Worm (Caenorhabditis elegans) whole organism, L2 larva: Measurements from ENCODE around the gene srgp-1.

Experiments
- C34F6.9 ChIP-seq: fragments of 150-350 bp; optimal IDR thresholded peaks from 2 replicates; lab custom pipeline; 2014; ENCODE audit warnings: missing biosample characterization, missing genetic modification characterization
- F13H6.1 ChIP-seq: sonication (generic microtip); optimal IDR thresholded peaks from 2 replicates; lab custom pipeline; 2016; ENCODE audit warnings: missing genetic modification characterization, missing compliant biosample characterization
- Y55F3AM.14 ChIP-seq: fragments of 200-800 bp; sonication (Bioruptor generic); optimal IDR thresholded peaks from 2 replicates; lab custom pipeline; 2018; ENCODE audit warnings: mild to moderate bottlenecking, missing genetic modification characterization, missing compliant biosample characterization
- ama-1 ChIP-seq: fragments of 150-350 bp; optimal IDR thresholded peaks from 2 replicates; lab custom pipeline; 2018; ENCODE audit warnings: inconsistent platforms
- blmp-1 ChIP-seq: sonication (generic microtip); optimal IDR thresholded peaks from 2 replicates; lab custom pipeline; 2017; ENCODE audit warnings: missing genetic modification characterization, mild to moderate bottlenecking, missing compliant biosample characterization, antibody characterized with exemption, moderate library complexity; ENCODE audit not compliant: insufficient read depth
- ceh-16 ChIP-seq: fragments of 150-350 bp; optimal IDR thresholded peaks from 2 replicates; lab custom pipeline; 2014; ENCODE audit warnings: missing biosample characterization, missing genetic modification characterization
- ceh-82 ChIP-seq: fragments of 150-350 bp; optimal IDR thresholded peaks from 2 replicates; lab custom pipeline; 2014; ENCODE audit warnings: missing biosample characterization, missing genetic modification characterization
- crh-2 ChIP-seq: sonication (generic microtip); optimal IDR thresholded peaks from 2 replicates; lab custom pipeline; 2017; ENCODE audit warnings: missing biosample characterization, missing genetic modification characterization
- egl-27 ChIP-seq: sonication (generic microtip); optimal IDR thresholded peaks from 3 replicates; lab custom pipeline; 2017; ENCODE audit warnings: missing biosample characterization, missing genetic modification reagents, missing genetic modification characterization
- elt-1 ChIP-seq: fragments of 150-350 bp; optimal IDR thresholded peaks from 2 replicates; lab custom pipeline; 2014; ENCODE audit warnings: missing biosample characterization, missing genetic modification characterization
- fos-1 ChIP-seq: fragments of 150-350 bp; optimal IDR thresholded peaks from 2 replicates; lab custom pipeline; 2014; ENCODE audit warnings: missing biosample characterization, missing genetic modification characterization
- lin-13 ChIP-seq: fragments of 150-350 bp; optimal IDR thresholded peaks from 2 replicates; lab custom pipeline; 2014; ENCODE audit warnings: missing biosample characterization, missing genetic modification reagents, missing genetic modification characterization
- lsy-2 ChIP-seq, 2 experiments: fragments of 150-350 bp in 1 of 2; sonication (generic microtip) in 1 of 2; optimal IDR thresholded peaks; 2 replicates each; lab custom pipeline; 2014 to 2017; ENCODE audit warnings: missing biosample characterization in 2 of 2, missing genetic modification characterization in 2 of 2
- mab-5 ChIP-seq: fragments of 150-350 bp; optimal IDR thresholded peaks from 2 replicates; lab custom pipeline; 2014; ENCODE audit warnings: missing biosample characterization, missing genetic modification characterization
- mbf-1 ChIP-seq: sonication (generic microtip); optimal IDR thresholded peaks from 2 replicates; lab custom pipeline; 2017; ENCODE audit warnings: missing biosample characterization, missing genetic modification characterization
- mdl-1 ChIP-seq, 2 experiments: fragments of 150-350 bp in 1 of 2; sonication (generic microtip) in 1 of 2; optimal IDR thresholded peaks; 2 replicates each; lab custom pipeline; 2017; ENCODE audit warnings: missing biosample characterization in 2 of 2, missing genetic modification characterization in 2 of 2
- nhr-10 ChIP-seq: sonication (generic microtip); optimal IDR thresholded peaks from 2 replicates; lab custom pipeline; 2017; ENCODE audit warnings: missing biosample characterization, missing genetic modification characterization
- nhr-11 ChIP-seq: fragments of 150-350 bp; optimal IDR thresholded peaks from 2 replicates; lab custom pipeline; 2014; ENCODE audit warnings: missing biosample characterization, missing genetic modification characterization
- nhr-129 ChIP-seq: fragments of 150-350 bp; optimal IDR thresholded peaks from 2 replicates; lab custom pipeline; 2014; ENCODE audit warnings: missing biosample characterization, missing genetic modification characterization
- nhr-21 ChIP-seq: fragments of 150-350 bp; optimal IDR thresholded peaks from 2 replicates; lab custom pipeline; 2014; ENCODE audit warnings: missing biosample characterization, missing genetic modification characterization
- nhr-237 ChIP-seq: fragments of 150-350 bp; optimal IDR thresholded peaks from 2 replicates; lab custom pipeline; 2014; ENCODE audit warnings: missing biosample characterization, missing genetic modification characterization
- nhr-25 ChIP-seq: fragments of 150-350 bp; sonication (generic microtip); optimal IDR thresholded peaks from 3 replicates; lab custom pipeline; 2014; ENCODE audit warnings: missing biosample characterization, missing genetic modification characterization
- nhr-77 ChIP-seq: fragments of 150-350 bp; optimal IDR thresholded peaks from 2 replicates; lab custom pipeline; 2014; ENCODE audit warnings: missing biosample characterization, missing genetic modification characterization
- peb-1 ChIP-seq: fragments of 150-350 bp; optimal IDR thresholded peaks from 2 replicates; lab custom pipeline; 2014; ENCODE audit warnings: missing biosample characterization, missing genetic modification characterization
- sem-4 ChIP-seq: fragments of 150-350 bp; optimal IDR thresholded peaks from 2 replicates; lab custom pipeline; 2014; ENCODE audit warnings: missing biosample characterization, missing genetic modification reagents, missing genetic modification characterization
- skn-1 ChIP-seq: sonication (generic microtip); optimal IDR thresholded peaks from 2 replicates; lab custom pipeline; 2017; ENCODE audit warnings: missing biosample characterization, missing genetic modification characterization
- sma-3 ChIP-seq: sonication (generic microtip); optimal IDR thresholded peaks from 2 replicates; lab custom pipeline; 2016; ENCODE audit warnings: missing genetic modification reagents, missing genetic modification characterization, missing compliant biosample characterization
- sma-9 ChIP-seq, 2 experiments: fragments of 150-350 bp in 1 of 2; sonication (generic microtip) in 1 of 2; optimal IDR thresholded peaks; 2 replicates each; lab custom pipeline; 2014 to 2016; ENCODE audit warnings: missing genetic modification characterization in 2 of 2, mild to moderate bottlenecking in 1 of 2, missing biosample characterization in 1 of 2, missing compliant biosample characterization in 1 of 2, missing genetic modification reagents in 1 of 2, moderate library complexity in 1 of 2
- unc-55 ChIP-seq: fragments of 150-350 bp; sonication (generic microtip); optimal IDR thresholded peaks from 3 replicates; lab custom pipeline; 2014; ENCODE audit warnings: missing biosample characterization, missing genetic modification reagents, missing genetic modification characterization
- zag-1 ChIP-seq: fragments of 150-350 bp; optimal IDR thresholded peaks from 2 replicates; lab custom pipeline; 2014; ENCODE audit warnings: missing biosample characterization, missing genetic modification characterization
- ztf-1 ChIP-seq: fragments of 200-800 bp; sonication (Bioruptor generic); conservative IDR thresholded peaks from 2 replicates; pipeline ENCODE4 v1.3.6; 2022; ENCODE audit warnings: missing genetic modification characterization, missing compliant biosample characterization

Gene srgp-1

DNA sequence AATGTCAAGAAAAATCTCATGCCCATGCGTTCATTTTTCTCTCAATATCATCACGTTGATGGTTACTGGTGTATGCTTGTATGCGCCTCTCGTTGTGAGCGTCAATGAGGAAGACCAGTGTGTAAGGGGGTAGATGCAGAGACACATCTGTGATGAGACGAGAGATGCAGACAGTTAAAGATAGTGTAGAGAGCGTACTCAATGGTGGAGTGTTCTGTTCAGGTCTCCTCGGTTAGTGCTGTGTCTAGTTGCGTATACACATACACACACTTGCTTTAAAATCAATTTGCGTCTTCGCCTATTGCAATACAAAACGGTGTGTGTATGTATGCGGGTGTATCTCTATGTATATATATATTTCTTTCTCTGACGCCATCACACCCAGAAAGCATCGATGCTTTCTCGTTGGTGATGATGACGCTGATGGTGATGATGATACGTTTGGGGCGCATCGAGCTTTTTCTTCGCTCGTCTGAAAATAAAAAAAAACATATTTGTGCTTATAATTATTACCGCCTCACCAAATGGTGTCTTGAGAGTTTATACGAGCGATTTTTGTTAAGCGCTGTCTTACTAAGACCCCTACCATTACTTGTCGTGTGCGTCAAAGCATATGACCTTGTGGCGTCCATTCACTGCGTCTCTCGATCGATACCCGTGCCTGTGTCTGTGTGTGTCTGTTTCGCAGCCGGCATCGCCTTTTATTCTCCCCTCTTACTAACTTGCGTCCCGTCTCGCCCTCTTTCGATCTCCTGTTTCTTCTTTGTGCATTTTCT is 23.3 kb downstream of the srgp-1 start, which contains the start of gene F40F11.3 (continued):
- TF ChIP-seq Y55F3AM.14 (GFP tag; lab: Kevin White, UChicago) = no peak
- no peak for TF ChIP-seq nhr-237 (tag; lab: Kevin White, UChicago)
- TF ChIP-seq ceh-82 = no peak
- TF ChIP-seq mbf-1 = no peak
- no peak for TF ChIP-seq nhr-11 (tag; lab: Kevin White, UChicago)
- TF ChIP-seq C34F6.9 (tag; lab: Kevin White, UChicago) = peak; percentile 88
- peak; percentile 84 for TF ChIP-seq unc-55 (GFP tag; lab: Kevin White, UChicago)
- peak; percentile 98 for TF ChIP-seq nhr-129 (tag; lab: Kevin White, UChicago)
- TF ChIP-seq peb-1 = no peak
- TF ChIP-seq ama-1 (lab: Kevin White, UChicago) = no peak
- TF ChIP-seq nhr-10 (tag; lab: Kevin White, UChicago) = peak; percentile 36
- peak; percentile 51 for TF ChIP-seq egl-27 (tag; lab: Kevin White, UChicago)
- peak; percentile 93 for TF ChIP-seq sma-9 (GFP tag; optimal IDR thresholded peaks at IDR 0.05; lab: Kevin White, UChicago)
- TF ChIP-seq sma-9 (tag; optimal IDR thresholded peaks at IDR 0.05; lab: Kevin White, UChicago) = no peak
- TF ChIP-seq crh-2 = peak; percentile 91
- peak; percentile 71 for TF ChIP-seq ceh-16 (tag; lab: Kevin White, UChicago)
- TF ChIP-seq skn-1 (tag; lab: Kevin White, UChicago) = peak; percentile 76
- 0 out of 2 replicates have a peak, but pooled peaks have one; percentile 16 for TF ChIP-seq ztf-1 (GFP tag; lab: Robert Waterston, UW)
- peak; percentile 85 for TF ChIP-seq nhr-25 (tag; lab: Kevin White, UChicago)
- TF ChIP-seq fos-1 (tag; lab: Kevin White, UChicago) = peak; percentile 88
- peak; percentile 95 for TF ChIP-seq F13H6.1 (tag; lab: Kevin White, UChicago)

DNA sequence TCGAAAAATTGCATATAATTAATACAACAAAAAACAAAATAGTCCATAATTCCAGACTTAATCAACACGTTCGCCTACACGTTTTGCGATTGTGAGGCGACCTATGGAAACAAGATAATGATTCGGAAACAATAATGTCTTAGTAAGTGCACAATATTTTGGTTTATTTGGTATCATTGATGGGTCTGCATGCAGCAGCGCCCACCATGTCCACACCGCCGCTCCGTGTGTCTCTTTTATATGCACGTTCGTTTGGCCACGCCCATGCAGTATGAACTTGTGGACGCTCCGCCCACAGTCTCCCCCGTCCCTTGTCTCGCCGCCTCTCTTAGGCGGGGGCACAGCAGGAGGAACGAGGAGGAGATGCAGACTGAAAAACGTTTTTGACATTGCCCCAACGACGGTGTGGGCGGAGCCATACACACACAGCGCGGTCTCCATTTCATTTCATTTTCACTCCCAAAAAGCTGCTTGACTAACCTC is 23.9 kb downstream of the srgp-1 start, which contains the start of gene mig-38:
Gene mig-38 (plus strand): TSS at position 54 of the 483 bp plus-strand sequence.
- peak; percentile 29 to 59 for TF ChIP-seq lsy-2 (tag; optimal IDR thresholded peaks at IDR 0.05; lab: Kevin White, UChicago)
- peak in 1 of 2 experiments; percentile 57 for TF ChIP-seq mdl-1 (tag; optimal IDR thresholded peaks at IDR 0.05; lab: Kevin White, UChicago)
- TF ChIP-seq peb-1 = no peak
- peak; percentile 30 for TF ChIP-seq blmp-1 (tag; lab: Kevin White, UChicago)
- TF ChIP-seq Y55F3AM.14 (GFP tag; lab: Kevin White, UChicago) = peak; percentile 4
- TF ChIP-seq lin-13 (GFP tag; lab: Kevin White, UChicago) = peak; percentile 27
- TF ChIP-seq mab-5 (tag; lab: Kevin White, UChicago) = no peak
- no peak for TF ChIP-seq ceh-82
- TF ChIP-seq zag-1 (tag; lab: Kevin White, UChicago) = peak; percentile 25
- peak; percentile 61 for TF ChIP-seq sem-4
- peak; percentile 60 for TF ChIP-seq sma-9 (GFP tag; optimal IDR thresholded peaks at IDR 0.05; lab: Kevin White, UChicago)
- no peak for TF ChIP-seq sma-9 (tag; optimal IDR thresholded peaks at IDR 0.05; lab: Kevin White, UChicago)
- peak; percentile 34 for TF ChIP-seq unc-55 (GFP tag; lab: Kevin White, UChicago)
- peak; percentile 47 for TF ChIP-seq nhr-21 (tag; lab: Kevin White, UChicago)
- TF ChIP-seq F13H6.1 (tag; lab: Kevin White, UChicago) = peak; percentile 63
- TF ChIP-seq nhr-129 (tag; lab: Kevin White, UChicago) = peak; percentile 44
- TF ChIP-seq fos-1 (tag; lab: Kevin White, UChicago) = peak; percentile 23
- peak; percentile 76 for TF ChIP-seq crh-2
- no peak for TF ChIP-seq skn-1 (tag; lab: Kevin White, UChicago)
- TF ChIP-seq C34F6.9 (tag; lab: Kevin White, UChicago) = peak; percentile 48
- peak; percentile 99 for TF ChIP-seq ama-1 (lab: Kevin White, UChicago)

DNA sequence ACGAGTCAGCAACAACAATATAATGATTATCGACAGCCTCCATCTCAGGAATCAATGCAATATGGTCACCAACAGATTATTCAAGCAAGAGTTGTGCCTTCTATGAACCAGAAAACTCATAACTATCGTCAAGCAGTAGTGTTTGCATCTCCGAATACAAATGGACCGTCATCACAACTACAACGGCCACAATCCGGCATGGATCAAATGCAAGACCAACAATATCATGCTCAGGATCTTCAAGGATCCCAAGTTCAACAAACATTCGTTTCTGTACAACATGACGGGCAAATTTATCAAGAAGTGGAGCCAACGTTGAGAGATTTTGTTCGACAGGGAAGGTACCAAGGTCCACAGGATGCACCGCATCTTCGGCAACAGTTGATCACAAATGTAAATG is 26.8 kb downstream of the srgp-1 start:
- TF ChIP-seq sma-3 (GFP tag; lab: Kevin White, UChicago) (no peak), nhr-77 (tag; lab: Kevin White, UChicago) (no peak)
- TF ChIP-seq, all 48 proteins: peak for 0

- TF ChIP-seq elt-1 (tag; lab: Kevin White, UChicago) (peak; percentile 47), lsy-2 (tag; optimal IDR thresholded peaks at IDR 0.05; lab: Kevin White, UChicago) (no peak), nhr-129 (tag; lab: Kevin White, UChicago) (no peak), lin-13 (GFP tag; lab: Kevin White, UChicago) (no peak), ceh-16 (tag; lab: Kevin White, UChicago) (peak; percentile 7)
Measured at ce11 chrIV:11599717-11600116, 29.4 kb downstream of the srgp-1 start.
